Worm (Caenorhabditis elegans) whole organism, midembryonic: ENCODE measurements around the gene gpa-1.

Experiments
- T22C8.4 ChIP-seq: fragments of 200-800 bp; sonication (Bioruptor generic); IDR thresholded peaks from 2 replicates; pipeline ENCODE4 v1.3.6; 2022; ENCODE audit warnings: missing genetic modification characterization, missing compliant biosample characterization
- cog-1 ChIP-seq: sonication (generic microtip); optimal IDR thresholded peaks from 2 replicates; lab custom pipeline; 2016; ENCODE audit warnings: missing genetic modification characterization, missing compliant biosample characterization
- flt-1 ChIP-seq: fragments of 200-800 bp; sonication (Bioruptor generic); IDR thresholded peaks from 2 replicates; pipeline ENCODE4 v1.3.6; 2022; ENCODE audit warnings: missing genetic modification characterization, missing compliant biosample characterization
- klf-2 ChIP-seq: fragments of 200-800 bp; sonication (Bioruptor generic); conservative IDR thresholded peaks from 2 replicates; pipeline ENCODE4 v1.3.6; 2022; ENCODE audit warnings: missing genetic modification reagents, missing genetic modification characterization, missing compliant biosample characterization
- med-1 ChIP-seq: sonication (generic microtip); optimal IDR thresholded peaks from 2 replicates; lab custom pipeline; 2017; ENCODE audit warnings: missing genetic modification characterization, mild to moderate bottlenecking, missing compliant biosample characterization, antibody characterized with exemption, missing genetic modification reagents; ENCODE audit not compliant: insufficient read depth
- ref-1 ChIP-seq: fragments of 200-800 bp; sonication (Bioruptor generic); conservative IDR thresholded peaks from 2 replicates; pipeline ENCODE4 v1.3.6; 2022; ENCODE audit warnings: missing genetic modification reagents, missing genetic modification characterization, missing compliant biosample characterization
- tab-1 ChIP-seq: fragments of 200-800 bp; sonication (Bioruptor generic); IDR thresholded peaks from 2 replicates; pipeline ENCODE4 v1.3.6; 2022; ENCODE audit warnings: missing genetic modification characterization, missing compliant biosample characterization
- ztf-23 ChIP-seq: fragments of 200-800 bp; sonication (Bioruptor generic); IDR thresholded peaks from 2 replicates; pipeline ENCODE4 v1.3.6; 2022; ENCODE audit warnings: missing genetic modification reagents, missing genetic modification characterization, missing compliant biosample characterization
- ztf-29 ChIP-seq: fragments of 200-800 bp; sonication (Bioruptor generic); IDR thresholded peaks from 2 replicates; pipeline ENCODE4 v1.3.6; 2022; ENCODE audit warnings: missing genetic modification reagents, missing genetic modification characterization, missing compliant biosample characterization

Gene gpa-1

DNA sequence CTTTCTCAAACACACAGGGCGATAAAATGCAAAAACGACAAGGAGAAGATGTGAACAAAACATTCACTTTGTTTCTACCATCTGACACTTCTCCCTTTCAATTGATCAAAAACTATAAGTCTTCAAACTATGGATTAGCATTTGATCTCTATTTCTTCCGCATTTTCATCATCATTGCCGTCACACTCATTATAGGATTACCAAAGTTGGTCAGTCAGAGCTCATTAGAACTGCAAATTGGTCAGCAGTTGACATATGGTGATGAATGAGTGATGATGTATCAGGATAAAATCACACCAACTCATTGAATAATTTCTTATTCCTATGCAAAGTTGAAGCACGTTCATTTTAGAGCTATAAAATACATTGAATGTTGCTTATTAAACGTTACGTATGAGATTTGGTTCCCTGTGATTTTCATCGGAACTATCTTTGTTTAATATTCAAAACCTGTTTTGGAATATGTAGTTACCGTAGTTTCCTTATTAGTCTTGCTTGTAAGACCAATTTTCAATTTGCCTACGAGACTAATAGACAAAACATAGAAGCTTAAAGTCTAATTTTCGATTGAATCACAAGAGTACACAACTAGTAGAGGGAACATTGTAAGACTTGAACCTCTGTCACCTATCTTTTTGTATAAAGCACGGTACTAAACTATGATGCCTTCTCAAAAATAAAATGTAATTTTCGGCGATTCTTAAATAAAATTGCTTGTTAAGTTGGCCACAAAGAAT lies 32.1 kb upstream of the gpa-1 start:
- no peak for TF ChIP-seq klf-2
- TF ChIP-seq ztf-23, result no peak
- TF ChIP-seq cog-1 (tag; lab: Kevin White, UChicago), result no peak
- TF ChIP-seq ztf-29 (GFP tag; lab: Robert Waterston, UW), result no peak
- no peak for TF ChIP-seq flt-1
- TF ChIP-seq tab-1 (GFP tag; lab: Robert Waterston, UW), result no peak
- TF ChIP-seq med-1 (GFP tag; lab: Kevin White, UChicago), result no peak

DNA sequence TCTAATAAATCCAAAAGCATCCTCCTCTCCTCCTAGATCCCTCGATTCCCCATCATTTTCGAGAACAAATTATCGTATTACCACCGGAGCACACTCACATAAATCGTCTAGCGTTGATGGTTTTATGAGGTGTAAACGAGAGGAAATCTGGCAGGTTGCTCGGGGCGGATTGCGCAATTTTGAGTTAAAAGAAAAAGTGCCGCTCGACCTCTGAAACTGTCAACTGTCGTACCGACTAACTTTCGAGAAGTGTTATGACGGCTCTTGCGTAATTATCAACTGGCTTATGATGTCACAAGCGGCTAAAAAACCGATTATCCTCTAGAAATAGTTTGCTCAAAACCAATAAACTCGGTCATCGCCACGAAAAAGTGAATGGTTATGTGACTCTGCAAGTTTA lies 29.0 kb upstream of the gpa-1 start:
- TF ChIP-seq med-1 (GFP tag; lab: Kevin White, UChicago) (no peak), tab-1 (GFP tag; lab: Robert Waterston, UW) (no peak), ztf-23 (no peak), ztf-29 (GFP tag; lab: Robert Waterston, UW) (no peak), ref-1 (GFP tag; lab: Robert Waterston, UW) (no peak), flt-1 (no peak), T22C8.4 (GFP tag; lab: Robert Waterston, UW) (no peak), cog-1 (tag; lab: Kevin White, UChicago) (no peak), klf-2 (no peak)

DNA sequence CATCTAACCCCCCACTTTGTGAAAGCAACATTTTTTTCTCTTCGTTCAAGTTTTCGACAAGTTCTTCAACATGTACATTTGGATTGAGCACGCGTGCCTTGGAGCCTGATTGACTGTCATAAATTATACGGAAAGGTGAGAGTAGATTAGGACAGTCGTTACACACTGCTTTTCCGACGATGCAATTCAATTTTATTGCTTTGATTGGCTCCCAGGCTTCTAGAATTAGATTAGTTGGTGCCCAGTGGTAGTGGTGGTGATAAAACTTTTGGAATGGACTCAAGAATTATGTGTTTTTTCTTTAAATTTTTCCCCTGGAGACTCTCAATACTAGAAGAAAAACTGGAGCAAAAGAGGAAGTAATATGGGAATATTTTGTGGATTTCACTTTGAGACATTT lies 27.0 kb upstream of the gpa-1 start:
- no peak for TF ChIP-seq T22C8.4 (GFP tag; lab: Robert Waterston, UW)
- TF ChIP-seq ztf-29 (GFP tag; lab: Robert Waterston, UW), result no peak
- no peak for TF ChIP-seq ztf-23
- no peak for TF ChIP-seq klf-2
- no peak for TF ChIP-seq ref-1 (GFP tag; lab: Robert Waterston, UW)
- TF ChIP-seq med-1 (GFP tag; lab: Kevin White, UChicago), result no peak
- TF ChIP-seq tab-1 (GFP tag; lab: Robert Waterston, UW), result no peak
- TF ChIP-seq flt-1, result no peak
- TF ChIP-seq cog-1 (tag; lab: Kevin White, UChicago), result no peak

DNA sequence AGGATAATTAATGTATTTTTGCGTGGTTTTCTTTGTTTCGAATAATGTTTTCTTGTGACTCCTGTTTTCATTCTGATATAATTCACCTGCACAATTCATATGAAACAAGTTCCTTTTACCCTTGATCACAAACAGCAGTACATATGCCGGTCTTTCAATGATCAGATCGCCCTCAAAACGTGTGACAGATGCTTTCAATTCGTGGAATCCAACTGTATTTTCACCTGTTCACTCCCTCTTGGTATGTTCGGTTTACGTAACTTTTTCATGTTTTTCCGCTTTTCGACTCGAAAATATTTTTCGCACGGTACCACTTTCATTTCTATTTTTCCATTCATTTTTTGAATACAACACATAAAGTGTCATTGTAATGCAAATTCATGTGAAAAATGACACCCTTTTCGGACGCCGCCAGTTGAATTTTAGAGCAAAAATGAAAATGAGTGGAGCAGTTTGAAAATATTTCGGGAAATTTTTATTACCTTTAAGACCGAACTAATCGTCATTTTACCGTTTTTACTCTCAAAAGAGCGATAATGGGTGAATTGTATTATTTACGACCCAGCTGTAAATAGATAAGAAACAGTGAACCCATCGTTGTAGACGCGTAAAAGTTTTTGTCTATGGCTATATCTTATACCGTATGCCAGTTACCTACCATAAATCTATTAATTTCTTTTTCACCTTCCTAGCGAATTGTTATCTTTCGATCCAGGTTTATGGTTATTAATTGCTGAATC lies 24.5 kb upstream of the gpa-1 start, which contains the start of gene K10D6.4:
Gene K10D6.4, plus strand, starts transcription at position 100 of the 740 bp plus-strand sequence.
- TF ChIP-seq cog-1 (tag; lab: Kevin White, UChicago) (no peak), ref-1 (GFP tag; lab: Robert Waterston, UW) (no peak), ztf-23 (no peak)

- TF ChIP-seq tab-1 (GFP tag; lab: Robert Waterston, UW), result no peak
- no peak for TF ChIP-seq ztf-23
- no peak for TF ChIP-seq med-1 (GFP tag; lab: Kevin White, UChicago)
- no peak for TF ChIP-seq ref-1 (GFP tag; lab: Robert Waterston, UW)
- no peak for TF ChIP-seq T22C8.4 (GFP tag; lab: Robert Waterston, UW)
- TF ChIP-seq klf-2, result no peak
- TF ChIP-seq ztf-29 (GFP tag; lab: Robert Waterston, UW), result no peak
- TF ChIP-seq cog-1 (tag; lab: Kevin White, UChicago), result no peak
- TF ChIP-seq flt-1, result no peak
Observed at ce11 chrV:11200316-11200715, 22.8 kb upstream of the gpa-1 start, which contains the start of gene K10D6.3. Gene K10D6.3 (plus strand): TSS chrV:11200616.

- TF ChIP-seq cog-1 (tag; lab: Kevin White, UChicago) (no peak), ztf-29 (GFP tag; lab: Robert Waterston, UW) (no peak), ref-1 (GFP tag; lab: Robert Waterston, UW) (no peak), ztf-23 (no peak), tab-1 (GFP tag; lab: Robert Waterston, UW) (no peak), T22C8.4 (GFP tag; lab: Robert Waterston, UW) (no peak), med-1 (GFP tag; lab: Kevin White, UChicago) (no peak), klf-2 (no peak), flt-1 (no peak)
Observed at ce11 chrV:11199497-11199896, 22.0 kb upstream of the gpa-1 start.

DNA sequence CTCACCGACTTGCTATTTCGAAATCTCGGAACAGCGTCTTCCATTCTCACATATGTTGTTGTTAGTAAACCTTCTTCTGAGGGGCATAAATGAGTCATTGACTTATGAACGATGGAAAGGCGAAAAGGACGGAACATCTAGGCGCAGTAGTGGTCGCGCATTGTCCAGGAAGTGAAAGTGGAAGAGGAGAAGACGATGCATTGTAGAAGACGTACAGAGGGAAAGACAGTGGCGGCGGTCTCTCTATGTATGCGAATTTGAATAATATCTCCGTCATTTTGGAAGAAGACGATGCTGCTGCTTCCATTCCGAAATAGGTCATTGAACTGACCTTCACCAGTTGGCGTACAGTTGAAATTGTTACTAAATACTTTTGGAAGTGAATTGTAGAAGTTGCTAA lies 20.6 kb upstream of the gpa-1 start:
- TF ChIP-seq tab-1 (GFP tag; lab: Robert Waterston, UW), result no peak
- no peak for TF ChIP-seq flt-1
- TF ChIP-seq med-1 (GFP tag; lab: Kevin White, UChicago), result no peak
- no peak for TF ChIP-seq ref-1 (GFP tag; lab: Robert Waterston, UW)
- no peak for TF ChIP-seq ztf-29 (GFP tag; lab: Robert Waterston, UW)
- TF ChIP-seq T22C8.4 (GFP tag; lab: Robert Waterston, UW), result no peak
- no peak for TF ChIP-seq klf-2
- TF ChIP-seq cog-1 (tag; lab: Kevin White, UChicago), result no peak
- no peak for TF ChIP-seq ztf-23

DNA sequence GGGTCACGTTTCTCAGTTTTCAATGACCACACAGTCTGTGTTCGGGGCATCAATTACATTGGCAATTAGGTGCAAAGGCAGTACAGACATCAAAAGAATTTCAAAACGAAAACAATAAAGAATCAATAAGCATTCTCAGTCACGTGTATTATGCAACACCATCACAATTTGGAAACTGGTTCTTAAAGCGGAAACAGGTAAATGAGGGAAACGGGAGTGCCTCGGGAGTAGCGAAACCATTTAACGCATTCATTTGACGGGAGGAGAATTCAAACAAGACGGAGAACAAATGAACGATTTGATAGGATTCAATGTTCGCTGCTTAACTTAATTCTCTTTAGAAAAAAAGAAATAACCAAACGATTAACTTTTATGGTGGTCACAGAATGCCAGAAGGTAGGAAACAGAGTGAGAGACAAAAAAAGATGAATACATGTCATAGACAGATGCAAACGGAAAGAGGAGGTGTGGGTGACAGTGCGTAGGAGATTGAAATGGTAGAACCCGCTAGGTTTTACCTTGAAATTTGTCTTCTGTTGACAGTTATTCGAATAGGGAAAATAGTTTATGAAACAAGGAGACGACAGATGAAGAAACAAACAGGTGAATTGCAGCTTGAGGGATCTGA lies 19.3 kb upstream of the gpa-1 start:
- TF ChIP-seq ref-1 (GFP tag; lab: Robert Waterston, UW) (no peak), ztf-23 (no peak), flt-1 (no peak), T22C8.4 (GFP tag; lab: Robert Waterston, UW) (no peak), ztf-29 (GFP tag; lab: Robert Waterston, UW) (no peak), tab-1 (GFP tag; lab: Robert Waterston, UW) (no peak), klf-2 (no peak), med-1 (GFP tag; lab: Kevin White, UChicago) (no peak), cog-1 (tag; lab: Kevin White, UChicago) (no peak)

ce11 chrV:11196109-11196508 lies 18.6 kb upstream of the gpa-1 start, which contains the start of gene clc-6:
Gene clc-6 (minus strand): TSS chrV:11196209.
- no peak for TF ChIP-seq ref-1 (GFP tag; lab: Robert Waterston, UW)
- no peak for TF ChIP-seq tab-1 (GFP tag; lab: Robert Waterston, UW)
- no peak for TF ChIP-seq ztf-29 (GFP tag; lab: Robert Waterston, UW)
- TF ChIP-seq med-1 (GFP tag; lab: Kevin White, UChicago), result no peak
- no peak for TF ChIP-seq flt-1
- no peak for TF ChIP-seq cog-1 (tag; lab: Kevin White, UChicago)
- no peak for TF ChIP-seq klf-2
- no peak for TF ChIP-seq T22C8.4 (GFP tag; lab: Robert Waterston, UW)
- TF ChIP-seq ztf-23, result no peak
